Worm (Caenorhabditis elegans): ENCODE measurements around the gene Y76B12C.4.

ce11 chrIV:1973372-1973771 is 1.2 kb upstream of the Y76B12C.4 start, which contains the start of gene Y76B12C.3:
- TF ChIP-seq ztf-4 (tag; optimal IDR thresholded peaks at IDR 0.05) (no peak), nfya-1 (tag; optimal IDR thresholded peaks at IDR 0.05; ENCODE audit: insufficient read depth) (peak; percentile 8), lin-39 (tag; optimal IDR thresholded peaks at IDR 0.05) (no peak), nhr-11 (tag; optimal IDR thresholded peaks at IDR 0.05) (no peak), nhr-76 (tag; optimal IDR thresholded peaks at IDR 0.05) (no peak), jun-1 (tag; optimal IDR thresholded peaks at IDR 0.05) (no peak), elt-1 (tag; optimal IDR thresholded peaks at IDR 0.05) (no peak), skn-1 (tag; optimal IDR thresholded peaks at IDR 0.05) (no peak), nhr-28 (tag; optimal IDR thresholded peaks at IDR 0.05) (no peak), pha-4 (tag; optimal IDR thresholded peaks at IDR 0.05) (peak; percentile 22), ceh-9 (tag; optimal IDR thresholded peaks at IDR 0.05) (no peak), elt-2 (tag; optimal IDR thresholded peaks at IDR 0.05) (no peak), ZK546.5 (tag; optimal IDR thresholded peaks at IDR 0.05) (no peak)

All from whole organism, L3 larva.